Worm (Caenorhabditis elegans) whole organism, L3 larva: ENCODE measurements around the gene Y59H11AM.4.
A peak's percentile ranks its signal among the peaks of the same experiment; 100 is the strongest.

Source experiments
- R02D3.7 ChIP-seq: fragments of 150-350 bp; optimal IDR thresholded peaks from 2 replicates; lab custom pipeline; 2014; ENCODE audit warnings: missing biosample characterization, missing genetic modification characterization
- ZK546.5 ChIP-seq: sonication (generic microtip); optimal IDR thresholded peaks from 2 replicates; lab custom pipeline; 2017; ENCODE audit warnings: missing biosample characterization, missing genetic modification characterization
- aly-2 ChIP-seq: fragments of 150-350 bp; optimal IDR thresholded peaks from 2 replicates; lab custom pipeline; 2014; ENCODE audit warnings: missing biosample characterization, missing genetic modification characterization
- ama-1 ChIP-seq: fragments of 150-350 bp; optimal IDR thresholded peaks from 2 replicates; lab custom pipeline; 2018
- ceh-16 ChIP-seq: sonication (generic microtip); optimal IDR thresholded peaks from 2 replicates; lab custom pipeline; 2017; ENCODE audit warnings: missing biosample characterization, missing genetic modification characterization
- ceh-28 ChIP-seq: fragments of 150-350 bp; optimal IDR thresholded peaks from 2 replicates; lab custom pipeline; 2014; ENCODE audit warnings: missing biosample characterization, missing genetic modification reagents, missing genetic modification characterization
- ceh-82 ChIP-seq: fragments of 150-350 bp; optimal IDR thresholded peaks from 2 replicates; lab custom pipeline; 2014; ENCODE audit warnings: missing biosample characterization, missing genetic modification characterization
- ceh-9 ChIP-seq: sonication (generic microtip); optimal IDR thresholded peaks from 2 replicates; lab custom pipeline; 2018; ENCODE audit warnings: missing biosample characterization, missing genetic modification characterization
- daf-12 ChIP-seq: fragments of 150-350 bp; optimal IDR thresholded peaks from 2 replicates; lab custom pipeline; 2014; ENCODE audit warnings: missing biosample characterization, missing genetic modification reagents, missing genetic modification characterization
- elt-1 ChIP-seq: fragments of 150-350 bp; optimal IDR thresholded peaks from 2 replicates; lab custom pipeline; 2014; ENCODE audit warnings: missing biosample characterization, missing genetic modification characterization
- elt-2 ChIP-seq: sonication (generic microtip); optimal IDR thresholded peaks from 2 replicates; lab custom pipeline; 2016; ENCODE audit warnings: missing genetic modification reagents, mild to moderate bottlenecking, missing genetic modification characterization, missing compliant biosample characterization
- elt-3 ChIP-seq, 3 experiments: fragments of 150-350 bp in 1 of 3; sonication (generic microtip) in 2 of 3; optimal IDR thresholded peaks; 2 replicates in 2 of 3; 4 replicates in 1 of 3; lab custom pipeline; 2014 to 2017; ENCODE audit warnings: missing biosample characterization in 3 of 3, missing genetic modification characterization in 3 of 3
- eor-1 ChIP-seq, 2 experiments: fragments of 150-350 bp; optimal IDR thresholded peaks; 2 replicates each; lab custom pipeline; 2014 to 2018; ENCODE audit warnings: missing biosample characterization in 2 of 2, missing genetic modification characterization in 2 of 2
- fkh-10 ChIP-seq: sonication (generic microtip); optimal IDR thresholded peaks from 2 replicates; lab custom pipeline; 2017; ENCODE audit warnings: missing biosample characterization, missing genetic modification reagents, missing genetic modification characterization
- fkh-2 ChIP-seq: fragments of 150-350 bp; optimal IDR thresholded peaks from 2 replicates; lab custom pipeline; 2014; ENCODE audit warnings: missing biosample characterization, missing genetic modification reagents, missing genetic modification characterization
- fos-1 ChIP-seq: fragments of 150-350 bp; optimal IDR thresholded peaks from 2 replicates; lab custom pipeline; 2014; ENCODE audit warnings: missing biosample characterization, missing genetic modification characterization
- lin-39 ChIP-seq: fragments of 150-350 bp; optimal IDR thresholded peaks from 2 replicates; lab custom pipeline; 2018; ENCODE audit warnings: missing biosample characterization, missing genetic modification reagents, missing genetic modification characterization
- lsy-12 ChIP-seq: sonication (generic microtip); optimal IDR thresholded peaks from 2 replicates; lab custom pipeline; 2016; ENCODE audit warnings: mild to moderate bottlenecking, missing genetic modification characterization, missing compliant biosample characterization
- mdl-1 ChIP-seq: fragments of 150-350 bp; optimal IDR thresholded peaks from 2 replicates; lab custom pipeline; 2014; ENCODE audit warnings: missing biosample characterization, missing genetic modification characterization
- mml-1 ChIP-seq: fragments of 150-350 bp; sonication (generic microtip); optimal IDR thresholded peaks from 3 replicates; lab custom pipeline; 2014; ENCODE audit warnings: missing biosample characterization, missing genetic modification characterization
- nfya-1 ChIP-seq: sonication (generic microtip); optimal IDR thresholded peaks from 2 replicates; lab custom pipeline; 2017; ENCODE audit warnings: missing genetic modification characterization, mild to moderate bottlenecking, missing compliant biosample characterization, antibody characterized with exemption, moderate library complexity; ENCODE audit not compliant: insufficient read depth
- nhr-12 ChIP-seq: fragments of 150-350 bp; optimal IDR thresholded peaks from 2 replicates; lab custom pipeline; 2014; ENCODE audit warnings: missing biosample characterization, missing genetic modification characterization
- nhr-23 ChIP-seq: fragments of 150-350 bp; optimal IDR thresholded peaks from 2 replicates; lab custom pipeline; 2014; ENCODE audit warnings: missing biosample characterization, missing genetic modification reagents, missing genetic modification characterization
- nhr-237 ChIP-seq: fragments of 150-350 bp; optimal IDR thresholded peaks from 2 replicates; lab custom pipeline; 2014; ENCODE audit warnings: missing biosample characterization, missing genetic modification characterization
- nhr-25 ChIP-seq: sonication (generic microtip); optimal IDR thresholded peaks from 2 replicates; lab custom pipeline; 2017; ENCODE audit warnings: missing biosample characterization, missing genetic modification characterization
- nhr-28 ChIP-seq: fragments of 150-350 bp; optimal IDR thresholded peaks from 2 replicates; lab custom pipeline; 2014; ENCODE audit warnings: missing biosample characterization, missing genetic modification characterization
- nhr-43 ChIP-seq: sonication (generic microtip); optimal IDR thresholded peaks from 2 replicates; lab custom pipeline; 2016; ENCODE audit warnings: mild to moderate bottlenecking, missing genetic modification characterization, missing compliant biosample characterization; ENCODE audit not compliant: poor library complexity, severe bottlenecking
- nhr-67 ChIP-seq: fragments of 150-350 bp; optimal IDR thresholded peaks from 2 replicates; lab custom pipeline; 2014; ENCODE audit warnings: missing biosample characterization, missing genetic modification characterization
- nhr-76 ChIP-seq: fragments of 150-350 bp; sonication (generic microtip); optimal IDR thresholded peaks from 5 replicates; lab custom pipeline; 2014; ENCODE audit warnings: missing biosample characterization, missing genetic modification characterization
- nhr-77 ChIP-seq: fragments of 150-350 bp; optimal IDR thresholded peaks from 2 replicates; lab custom pipeline; 2014; ENCODE audit warnings: missing biosample characterization, missing genetic modification characterization
- pha-4 ChIP-seq: fragments of 150-350 bp; optimal IDR thresholded peaks from 2 replicates; lab custom pipeline; 2014; ENCODE audit warnings: missing biosample characterization, missing genetic modification reagents, missing genetic modification characterization
- pqm-1 ChIP-seq: fragments of 150-350 bp; optimal IDR thresholded peaks from 2 replicates; lab custom pipeline; 2017; ENCODE audit warnings: missing biosample characterization, missing genetic modification characterization, inconsistent platforms
- sea-2 ChIP-seq: fragments of 150-350 bp; sonication (generic microtip); optimal IDR thresholded peaks from 4 replicates; lab custom pipeline; 2014; ENCODE audit warnings: missing biosample characterization, missing genetic modification reagents, missing genetic modification characterization
- skn-1 ChIP-seq: fragments of 150-350 bp; optimal IDR thresholded peaks from 2 replicates; lab custom pipeline; 2014; ENCODE audit warnings: missing biosample characterization, missing genetic modification characterization
- snpc-4 ChIP-seq: fragments of 150-350 bp; optimal IDR thresholded peaks from 2 replicates; lab custom pipeline; 2014; ENCODE audit warnings: missing biosample characterization, missing genetic modification characterization
- tbx-2 ChIP-seq: sonication (generic microtip); optimal IDR thresholded peaks from 2 replicates; lab custom pipeline; 2016; ENCODE audit warnings: mild to moderate bottlenecking, missing genetic modification characterization, missing compliant biosample characterization
- unc-62 ChIP-seq: fragments of 150-350 bp; sonication (generic microtip); optimal IDR thresholded peaks from 4 replicates; lab custom pipeline; 2014; ENCODE audit warnings: missing biosample characterization, missing genetic modification reagents, missing genetic modification characterization
- zag-1 ChIP-seq: fragments of 150-350 bp; optimal IDR thresholded peaks from 2 replicates; lab custom pipeline; 2014; ENCODE audit warnings: missing biosample characterization, missing genetic modification characterization
- ztf-11 ChIP-seq: fragments of 150-350 bp; optimal IDR thresholded peaks from 2 replicates; lab custom pipeline; 2014; ENCODE audit warnings: missing biosample characterization, missing genetic modification characterization
- ztf-4 ChIP-seq: fragments of 150-350 bp; optimal IDR thresholded peaks from 2 replicates; lab custom pipeline; 2014; ENCODE audit warnings: missing biosample characterization, missing genetic modification characterization

The Y59H11AM.4 gene

ce11 chrIV:8538659-8539173, 31.4 kb downstream of the Y59H11AM.4 start, which contains the start of gene hyl-1:
hyl-1 (plus strand) TSS chrIV:8539123.
- TF ChIP-seq nhr-28 = no peak
- no peak for TF ChIP-seq skn-1
- TF ChIP-seq ztf-4 (tag; lab: Kevin White, UChicago) = no peak
- no peak for TF ChIP-seq lin-39
- no peak for TF ChIP-seq tbx-2 (tag; lab: Kevin White, UChicago)
- TF ChIP-seq nhr-23 (tag; lab: Kevin White, UChicago) = no peak
- TF ChIP-seq mml-1 (tag; lab: Kevin White, UChicago) = no peak
- TF ChIP-seq fkh-10 (GFP tag; lab: Kevin White, UChicago) = no peak
- TF ChIP-seq unc-62 (GFP tag; lab: Kevin White, UChicago) = no peak
- TF ChIP-seq ztf-11 = no peak

ce11 chrIV:8538011-8538658, 32.0 kb downstream of the Y59H11AM.4 start:
- TF ChIP-seq elt-2 = peak; percentile 11
- peak; percentile 59 for TF ChIP-seq lsy-12 (tag; lab: Kevin White, UChicago)
- TF ChIP-seq pqm-1 (tag; lab: Kevin White, UChicago) = peak; percentile 9
- peak; percentile 29 for TF ChIP-seq pha-4 (tag; lab: Kevin White, UChicago)
- no peak for TF ChIP-seq nhr-12 (tag; lab: Kevin White, UChicago)

ce11 chrIV:8535946-8536345, 34.2 kb downstream of the Y59H11AM.4 start:
- TF ChIP-seq ceh-82 (tag; lab: Kevin White, UChicago) = no peak
- no peak for TF ChIP-seq zag-1 (tag; lab: Kevin White, UChicago)

- TF ChIP-seq pha-4 (tag; lab: Kevin White, UChicago) (no peak), fos-1 (tag; lab: Kevin White, UChicago) (no peak), ztf-4 (tag; lab: Kevin White, UChicago) (no peak), daf-12 (no peak), sea-2 (GFP tag; lab: Kevin White, UChicago) (no peak), ceh-28 (tag; lab: Kevin White, UChicago) (peak; percentile 42), eor-1 (tag; optimal IDR thresholded peaks at IDR 0.05; lab: Kevin White, UChicago) (no peak), unc-62 (GFP tag; lab: Kevin White, UChicago) (no peak), nhr-43 (tag; lab: Kevin White, UChicago) (peak; percentile 84), skn-1 (peak; percentile 23), pqm-1 (tag; lab: Kevin White, UChicago) (peak; percentile 53), elt-2 (peak; percentile 78), nhr-237 (tag; lab: Kevin White, UChicago) (no peak), nhr-76 (peak; percentile 78), nhr-12 (tag; lab: Kevin White, UChicago) (no peak), nfya-1 (tag; lab: Kevin White, UChicago) (peak; percentile 73), fkh-2 (tag; lab: Kevin White, UChicago) (no peak), nhr-28 (no peak), elt-3 (tag; optimal IDR thresholded peaks at IDR 0.05; lab: Kevin White, UChicago) (peak in 1 of 3 experiments; percentile 6), aly-2 (tag; lab: Kevin White, UChicago) (no peak), ceh-9 (tag; lab: Kevin White, UChicago) (no peak), nhr-67 (no peak), elt-1 (tag; lab: Kevin White, UChicago) (no peak), mdl-1 (peak; percentile 69), R02D3.7 (no peak), nhr-23 (tag; lab: Kevin White, UChicago) (peak; percentile 63), nhr-25 (peak; percentile 71), mml-1 (tag; lab: Kevin White, UChicago) (peak; percentile 54), ZK546.5 (tag; lab: Kevin White, UChicago) (no peak), snpc-4 (no peak), tbx-2 (tag; lab: Kevin White, UChicago) (no peak), ceh-16 (tag; lab: Kevin White, UChicago) (no peak), ama-1 (peak; percentile 51), lsy-12 (tag; lab: Kevin White, UChicago) (peak; percentile 32), nhr-77 (tag; lab: Kevin White, UChicago) (no peak), ztf-11 (no peak)
Observed at ce11 chrIV:8534997-8535414, 35.1 kb downstream of the Y59H11AM.4 start.
